Worm (Caenorhabditis elegans): Measurements from ENCODE around the gene C13A2.7.
A peak's percentile ranks its signal among the peaks of the same experiment; 100 is the strongest.

The C13A2.7 gene

DNA sequence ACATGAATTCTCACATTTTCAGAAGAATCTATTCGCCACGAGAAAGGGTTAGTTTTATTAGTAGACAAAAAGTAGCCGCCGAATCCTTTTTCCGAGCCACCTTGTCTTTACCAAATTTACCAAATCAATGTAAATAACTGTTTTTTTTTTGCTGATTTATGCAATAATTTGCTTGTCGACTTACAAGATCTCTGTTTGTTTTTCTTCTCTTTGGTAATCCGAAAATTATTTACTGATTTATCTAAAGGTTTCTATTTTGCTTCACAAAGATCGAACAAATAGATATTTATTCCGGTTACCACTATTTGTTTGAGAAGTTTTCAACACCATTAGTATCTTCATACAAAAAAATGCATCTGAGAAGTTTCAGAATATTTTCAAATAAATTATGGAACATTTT lies at the start of gene C13A2.7:
Gene C13A2.7, plus strand, starts transcription at position 301 of the 400 bp plus-strand sequence.
- TF ChIP-seq ceh-40 (GFP tag; IDR thresholded peaks at IDR 0.05): no peak
- no peak for TF ChIP-seq B0035.1 (tag; optimal IDR thresholded peaks at IDR 0.05)
- no peak for TF ChIP-seq ZK185.1 (tag; optimal IDR thresholded peaks at IDR 0.05; ENCODE audit: poor library complexity, severe bottlenecking)
- TF ChIP-seq nfya-1 (tag; optimal IDR thresholded peaks at IDR 0.05; ENCODE audit: borderline replicate concordance, insufficient read depth): no peak
- TF ChIP-seq mcd-1 (GFP tag; IDR thresholded peaks at IDR 0.05): no peak
- TF ChIP-seq chd-7 (tag; optimal IDR thresholded peaks at IDR 0.05): no peak

DNA sequence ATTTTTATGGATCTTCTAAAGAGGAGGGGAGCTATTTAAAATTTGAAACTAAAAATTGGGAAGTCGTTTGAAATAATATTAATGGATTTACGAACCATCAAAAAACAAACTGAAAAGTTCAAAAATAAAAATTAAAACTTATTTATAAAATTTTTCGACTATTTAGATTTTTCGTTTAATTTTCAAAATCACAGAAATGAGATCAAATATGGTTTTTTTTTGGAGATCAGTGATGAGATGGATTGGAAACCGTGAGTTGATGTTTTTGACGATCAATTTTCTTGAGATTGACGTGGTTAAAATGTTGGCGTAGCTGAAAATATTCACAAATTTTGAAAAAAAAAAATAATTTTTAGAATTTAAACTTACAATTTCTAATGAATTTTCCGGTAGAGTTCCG lies 47.1 kb upstream of the C13A2.7 start, which contains the start of gene C13F10.5:
Gene C13F10.5, minus strand, starts transcription at position 101 of the 400 bp plus-strand sequence.
- TF ChIP-seq efl-1 (GFP tag; optimal IDR thresholded peaks at IDR 0.05) (no peak), unc-130 (GFP tag; optimal IDR thresholded peaks at IDR 0.05) (no peak), ceh-79 (tag; optimal IDR thresholded peaks at IDR 0.05) (no peak), Y67H2A.10 (GFP tag; conservative IDR thresholded peaks at IDR 0.05) (no peak), hlh-12 (tag; optimal IDR thresholded peaks at IDR 0.05) (no peak), sptf-2 (GFP tag; optimal IDR thresholded peaks at IDR 0.05) (no peak), pbrm-1 (GFP tag; IDR thresholded peaks at IDR 0.05) (no peak), nfyb-1 (GFP tag; IDR thresholded peaks at IDR 0.05) (no peak), aptf-3 (GFP tag; IDR thresholded peaks at IDR 0.05) (no peak), hlh-26 (GFP tag; conservative IDR thresholded peaks at IDR 0.05) (no peak), hrde-1 (tag; optimal IDR thresholded peaks at IDR 0.05; ENCODE audit: borderline replicate concordance) (no peak), egl-18 (GFP tag; IDR thresholded peaks at IDR 0.05) (no peak), ekl-4 (GFP tag; IDR thresholded peaks at IDR 0.05) (no peak), tbx-9 (tag; optimal IDR thresholded peaks at IDR 0.05; ENCODE audit: borderline replicate concordance) (no peak)

DNA sequence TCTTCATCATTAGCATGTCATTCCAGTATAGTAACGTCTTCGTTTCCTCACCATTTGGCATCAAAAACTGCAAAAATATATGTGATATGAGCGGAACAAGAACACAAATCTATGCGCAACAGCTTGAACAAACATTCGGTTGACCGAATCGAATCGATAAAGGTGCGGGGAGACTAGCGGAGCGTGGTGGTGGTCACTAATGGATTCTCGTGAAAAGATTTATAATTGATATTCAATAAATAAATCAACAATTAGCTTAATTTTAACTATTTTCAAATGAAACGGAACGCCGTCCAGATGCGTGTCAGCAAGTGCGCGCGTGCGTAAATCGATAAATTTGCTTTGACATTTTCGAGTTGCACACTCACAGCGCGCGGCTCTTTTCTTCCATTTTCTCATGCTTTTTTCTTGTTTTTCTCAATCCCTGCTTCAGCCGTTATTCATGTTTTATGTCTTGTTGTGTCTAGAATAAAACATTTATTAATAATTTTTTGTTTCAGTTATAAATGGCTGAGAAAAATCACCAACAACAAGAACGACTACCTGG lies 45.1 kb upstream of the C13A2.7 start, which contains the start of the genes C13F10.8, C13F10.6 and kxd-1:
Gene C13F10.8, minus strand, starts transcription at position 51 of the 547 bp plus-strand sequence.
Gene C13F10.6, minus strand, starts transcription at position 67 of the 547 bp plus-strand sequence.
Gene kxd-1, plus strand, starts transcription at position 497 of the 547 bp plus-strand sequence.
- TF ChIP-seq ztf-18 (tag; optimal IDR thresholded peaks at IDR 0.05): peak; percentile 40
- no peak for TF ChIP-seq ztf-22 (GFP tag; optimal IDR thresholded peaks at IDR 0.05)
- 0 out of 2 replicates have a peak, but pooled peaks have one; percentile 70 for TF ChIP-seq madf-3 (GFP tag; IDR thresholded peaks at IDR 0.05)
- TF ChIP-seq attf-5 (GFP tag; optimal IDR thresholded peaks at IDR 0.05): peak; percentile 5
- TF ChIP-seq cebp-1 (GFP tag; IDR thresholded peaks at IDR 0.05): no peak
- TF ChIP-seq cebp-1 (tag; optimal IDR thresholded peaks at IDR 0.05): peak; percentile 38
- peak; percentile 19; the same call in 1 of the 2 replicates for TF ChIP-seq madf-6 (GFP tag; IDR thresholded peaks at IDR 0.05)

DNA sequence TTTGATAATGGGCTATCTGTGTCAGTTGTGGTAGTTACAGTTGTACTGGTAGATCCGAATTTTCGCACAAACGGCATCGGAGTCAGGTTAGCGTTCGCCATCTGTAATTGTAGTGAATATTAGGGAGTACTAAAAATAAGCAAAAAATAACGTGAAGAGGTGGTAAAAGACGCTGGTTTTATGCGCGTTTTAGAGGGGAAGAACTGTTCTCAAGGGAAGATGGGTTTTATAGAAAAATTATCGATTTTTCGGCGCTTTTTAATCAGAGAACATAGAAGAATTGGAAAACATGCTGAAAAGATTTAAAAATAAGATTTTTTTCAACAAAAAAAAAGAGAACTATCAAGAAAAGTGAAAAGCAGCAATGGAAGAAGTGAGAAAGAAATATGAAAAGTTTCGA lies 43.0 kb upstream of the C13A2.7 start, which contains the start of gene C13F10.7:
Gene C13F10.7, minus strand, starts transcription at position 101 of the 400 bp plus-strand sequence.
- TF ChIP-seq Y67H2A.10 (GFP tag; conservative IDR thresholded peaks at IDR 0.05) (no peak), ceh-27 (GFP tag; optimal IDR thresholded peaks at IDR 0.05) (no peak), let-526 (GFP tag; IDR thresholded peaks at IDR 0.05) (no peak), Y53G8AR.9 (GFP tag; conservative IDR thresholded peaks at IDR 0.05) (no peak), hlh-12 (tag; optimal IDR thresholded peaks at IDR 0.05) (no peak), ztf-3 (GFP tag; optimal IDR thresholded peaks at IDR 0.05) (no peak), nhr-80 (tag; optimal IDR thresholded peaks at IDR 0.05) (no peak), ama-1 (optimal IDR thresholded peaks at IDR 0.05) (no peak), ama-1 (GFP tag; optimal IDR thresholded peaks at IDR 0.05) (no peak), tbx-9 (tag; optimal IDR thresholded peaks at IDR 0.05; ENCODE audit: borderline replicate concordance) (no peak)

Data from whole organism, young adult.